Fruit fly (Drosophila melanogaster): Measurements from ENCODE around the gene w.
A peak's percentile ranks its signal among the peaks of the same experiment; 100 is the strongest.

Gene w

DNA sequence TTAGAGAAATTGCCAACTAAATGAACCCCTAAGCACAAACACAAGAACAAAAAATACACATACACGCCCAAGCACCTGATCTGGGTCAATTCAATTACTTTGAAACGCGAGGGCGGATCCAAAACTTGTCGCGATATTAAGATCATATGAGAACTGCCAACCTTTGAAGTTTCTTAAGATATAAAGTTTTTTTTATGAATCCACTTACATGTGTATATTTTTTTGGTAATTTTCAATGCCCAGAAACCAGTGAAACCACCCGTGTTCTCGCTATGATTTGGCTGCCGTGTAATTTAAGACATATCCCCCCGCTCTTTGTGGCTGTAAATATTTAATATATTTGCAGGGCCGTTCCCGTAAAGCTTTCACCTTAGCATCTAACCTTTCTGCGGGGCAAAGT, 46.6 kb downstream of the w start:
- no peak for TF ChIP-seq CG3919 (GFP tag; optimal IDR thresholded peaks at IDR 0.05)
- no peak for TF ChIP-seq ss (GFP tag; optimal IDR thresholded peaks at IDR 0.05)
- TF ChIP-seq CG8319 (GFP tag; optimal IDR thresholded peaks at IDR 0.05): no peak
- TF ChIP-seq dac (GFP tag; optimal IDR thresholded peaks at IDR 0.05): no peak
- TF ChIP-seq CG11762 (GFP tag; optimal IDR thresholded peaks at IDR 0.05; ENCODE audit: insufficient read depth): no peak
- TF ChIP-seq eg (GFP tag; IDR thresholded peaks at IDR 0.05): no peak
- no peak for TF ChIP-seq Gug (GFP tag; IDR thresholded peaks at IDR 0.05)
- no peak for TF ChIP-seq CG10631 (GFP tag; optimal IDR thresholded peaks at IDR 0.05)
- TF ChIP-seq spab (GFP tag; optimal IDR thresholded peaks at IDR 0.05): no peak

DNA sequence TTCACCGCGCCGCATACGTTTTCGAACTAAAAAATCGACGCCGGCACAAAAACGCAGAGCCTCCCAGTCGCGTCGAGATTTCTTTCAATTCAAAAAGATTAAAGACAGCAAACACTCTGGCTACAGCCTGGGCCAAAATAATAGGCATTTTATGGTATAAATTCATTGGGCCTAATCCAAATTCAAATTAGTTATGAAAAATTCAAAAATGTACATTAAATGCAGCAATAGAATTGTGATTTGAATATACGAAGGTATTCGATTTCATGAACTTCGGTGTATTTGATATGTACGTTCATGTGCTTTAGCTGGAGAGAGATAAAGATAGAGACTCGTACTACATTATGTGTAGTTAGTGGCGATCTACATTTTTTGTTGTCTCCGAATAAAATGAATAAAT, 52.2 kb downstream of the w start, which contains the start of gene Syx4:
Gene Syx4, minus strand, starts transcription at position 35 of the 400 bp plus-strand sequence.
- TF ChIP-seq Eip75B (GFP tag; optimal IDR thresholded peaks at IDR 0.05) (peak; percentile 85), Sox14 (GFP tag; optimal IDR thresholded peaks at IDR 0.05) (peak; percentile 92), CG1621 (tag; optimal IDR thresholded peaks at IDR 0.05) (peak; percentile 89), Eip78C (GFP tag) (peak; percentile 97), CG11902 (GFP tag; optimal IDR thresholded peaks at IDR 0.05) (peak; percentile 81), esn (GFP tag; optimal IDR thresholded peaks at IDR 0.05) (peak; percentile 91), vri (GFP tag; optimal IDR thresholded peaks at IDR 0.05) (peak; percentile 80), ss (GFP tag; optimal IDR thresholded peaks at IDR 0.05) (peak; percentile 67 to 83), achi (GFP tag; optimal IDR thresholded peaks at IDR 0.05) (peak; percentile 91), CG10631 (GFP tag; optimal IDR thresholded peaks at IDR 0.05) (peak; percentile 87), fkh (GFP tag; optimal IDR thresholded peaks at IDR 0.05) (peak; percentile 52), CG15336 (GFP tag; IDR thresholded peaks at IDR 0.05) (peak; percentile 96), CG11294 (GFP tag; IDR thresholded peaks at IDR 0.05) (peak; percentile 92), fd59A (GFP tag; optimal IDR thresholded peaks at IDR 0.05) (peak; percentile 74), CG4318 (GFP tag; optimal IDR thresholded peaks at IDR 0.05) (peak; percentile 83), Eip93F (GFP tag; optimal IDR thresholded peaks at IDR 0.05) (peak; percentile 58), lz (GFP tag; optimal IDR thresholded peaks at IDR 0.05) (peak; percentile 89), CG6276 (GFP tag; optimal IDR thresholded peaks at IDR 0.05) (peak; percentile 93), CG8119 (GFP tag; IDR thresholded peaks at IDR 0.05) (peak; percentile 93), CG6808 (GFP tag; optimal IDR thresholded peaks at IDR 0.05) (peak; percentile 74), pdm3 (GFP tag; optimal IDR thresholded peaks at IDR 0.05) (peak; percentile 94), CG8319 (GFP tag; optimal IDR thresholded peaks at IDR 0.05) (peak; percentile 79), Lpt (GFP tag; optimal IDR thresholded peaks at IDR 0.05) (peak; percentile 85), Hr38 (GFP tag; optimal IDR thresholded peaks at IDR 0.05) (no peak), CG31627 (GFP tag; optimal IDR thresholded peaks at IDR 0.05) (peak; percentile 87), acj6 (GFP tag; optimal IDR thresholded peaks at IDR 0.05) (peak; percentile 91), Hr39 (GFP tag; optimal IDR thresholded peaks at IDR 0.05) (peak; percentile 89), CG8632 (GFP tag; optimal IDR thresholded peaks at IDR 0.05) (peak; percentile 86), svp (GFP tag) (peak; percentile 92), CG7368 (GFP tag; optimal IDR thresholded peaks at IDR 0.05) (peak; percentile 91), Blimp-1 (GFP tag; optimal IDR thresholded peaks at IDR 0.05) (peak; percentile 65), dac (GFP tag; optimal IDR thresholded peaks at IDR 0.05) (peak; percentile 81), CG10669 (GFP tag; optimal IDR thresholded peaks at IDR 0.05) (peak; percentile 90), Met (GFP tag; optimal IDR thresholded peaks at IDR 0.05) (peak; percentile 91), CG34406 (GFP tag; optimal IDR thresholded peaks at IDR 0.05) (peak; percentile 91), salr (GFP tag; optimal IDR thresholded peaks at IDR 0.05) (peak; percentile 77 to 84), CG3032 (tag; optimal IDR thresholded peaks at IDR 0.05) (peak; percentile 85), spab (GFP tag; optimal IDR thresholded peaks at IDR 0.05) (peak; percentile 81), CG6163 (GFP tag; IDR thresholded peaks at IDR 0.05) (peak; percentile 95), Sox102F (GFP tag; optimal IDR thresholded peaks at IDR 0.05) (peak; percentile 88), topi (GFP tag; optimal IDR thresholded peaks at IDR 0.05) (peak; percentile 92), CG32006 (GFP tag; optimal IDR thresholded peaks at IDR 0.05) (peak; percentile 92), eg (GFP tag; IDR thresholded peaks at IDR 0.05) (peak; percentile 98), CG9139 (GFP tag; optimal IDR thresholded peaks at IDR 0.05) (peak; percentile 75), net (GFP tag; optimal IDR thresholded peaks at IDR 0.05) (peak; percentile 92), CG11762 (GFP tag; optimal IDR thresholded peaks at IDR 0.05; ENCODE audit: insufficient read depth) (peak; percentile 88), fd85E (GFP tag; optimal IDR thresholded peaks at IDR 0.05) (peak; percentile 70)

All from whole organism, prepupa.